Worm (Caenorhabditis elegans) whole organism, L1 larva: ENCODE results near the gene K08D8.10.

Source experiments
- lin-14 ChIP-seq: fragments of 200-800 bp; sonication (Bioruptor generic); optimal IDR thresholded peaks from 2 replicates; lab custom pipeline; 2018; ENCODE audit warnings: mild to moderate bottlenecking, missing genetic modification characterization, moderate library complexity, missing compliant biosample characterization
- lsy-2 ChIP-seq, 2 experiments: fragments of 150-350 bp; optimal IDR thresholded peaks; 2 replicates each; lab custom pipeline; 2014; ENCODE audit warnings: missing biosample characterization in 2 of 2, missing genetic modification characterization in 2 of 2
- mdl-1 ChIP-seq, 2 experiments: fragments of 150-350 bp; optimal IDR thresholded peaks; 2 replicates each; lab custom pipeline; 2014 to 2017; ENCODE audit warnings: missing biosample characterization in 2 of 2, missing genetic modification characterization in 2 of 2, inconsistent platforms in 1 of 2
- pqm-1 ChIP-seq: sonication (generic microtip); optimal IDR thresholded peaks from 3 replicates; lab custom pipeline; 2017; ENCODE audit warnings: missing biosample characterization, missing genetic modification characterization
- tlp-1 ChIP-seq: fragments of 150-350 bp; optimal IDR thresholded peaks from 2 replicates; lab custom pipeline; 2014; ENCODE audit warnings: missing biosample characterization, missing genetic modification characterization
- unc-130 ChIP-seq: fragments of 150-350 bp; optimal IDR thresholded peaks from 2 replicates; lab custom pipeline; 2017; ENCODE audit warnings: missing biosample characterization, missing genetic modification characterization, inconsistent platforms
- unc-86 ChIP-seq: sonication (generic microtip); optimal IDR thresholded peaks from 2 replicates; lab custom pipeline; 2016; ENCODE audit warnings: missing genetic modification characterization, missing compliant biosample characterization

ce11 chrIV:12911990-12912389, 11.6 kb downstream of the K08D8.10 start, which contains the start of gene K08D8.5:
- TF ChIP-seq tlp-1 (tag; lab: Kevin White, UChicago) (no peak), lin-14 (GFP tag; lab: Kevin White, UChicago) (no peak), lsy-2 (tag; optimal IDR thresholded peaks at IDR 0.05; lab: Kevin White, UChicago) (no peak), unc-130 (tag; lab: Kevin White, UChicago) (no peak), unc-86 (tag; lab: Kevin White, UChicago) (no peak), mdl-1 (tag; optimal IDR thresholded peaks at IDR 0.05; lab: Kevin White, UChicago) (no peak), pqm-1 (no peak)
